Worm (Caenorhabditis elegans): ENCODE results near the gene F55G7.1.
A peak's percentile ranks its signal among the peaks of the same experiment; 100 is the strongest.

Gene F55G7.1

DNA sequence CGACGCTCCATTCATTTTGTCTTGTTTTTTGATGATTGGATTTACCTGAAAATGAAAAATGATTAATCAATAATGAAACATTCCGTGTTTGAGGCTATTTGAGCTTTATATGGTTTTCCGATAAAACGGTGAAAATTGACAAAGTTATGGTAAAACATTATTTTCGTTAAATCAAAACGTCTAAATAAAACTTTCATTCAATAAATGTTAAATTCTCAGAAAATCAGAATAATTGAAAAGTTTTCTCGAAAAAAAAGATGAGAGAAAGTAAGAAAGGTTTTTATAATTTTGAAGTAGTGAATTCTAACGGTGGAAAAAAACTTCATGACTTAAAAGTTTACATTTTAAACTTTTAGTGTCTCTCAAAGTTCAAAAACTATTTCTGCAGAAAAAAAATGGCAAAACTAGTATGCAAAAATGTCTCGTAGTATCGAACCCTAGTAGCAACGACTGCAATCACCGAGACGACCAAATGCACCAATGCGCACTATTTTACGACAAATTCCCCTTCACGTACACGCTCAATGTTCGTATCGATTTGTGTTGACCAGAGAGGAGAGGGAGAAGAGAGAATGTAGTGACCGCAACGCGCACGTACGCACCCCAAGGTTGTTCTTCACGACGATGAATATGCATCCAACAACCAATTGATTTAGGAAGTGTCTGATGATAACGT lies 22.7 kb downstream of the F55G7.1 start, which contains the start of gene nfya-1:
nfya-1 (minus strand) TSS at position 51 of the 676 bp plus-strand sequence.
- TF ChIP-seq unc-55 (GFP tag; optimal IDR thresholded peaks at IDR 0.05), result no peak
- TF ChIP-seq tbx-2 (tag; optimal IDR thresholded peaks at IDR 0.05), result peak; percentile 1
- TF ChIP-seq ceh-31 (tag; optimal IDR thresholded peaks at IDR 0.05), result peak; percentile 37
- TF ChIP-seq madf-2 (tag; optimal IDR thresholded peaks at IDR 0.05), result no peak
- no peak for TF ChIP-seq Y22D7AL.16 (tag; optimal IDR thresholded peaks at IDR 0.05)
- TF ChIP-seq sdc-2 (tag; optimal IDR thresholded peaks at IDR 0.05), result peak; percentile 71
- TF ChIP-seq ref-2 (tag; optimal IDR thresholded peaks at IDR 0.05), result no peak
- TF ChIP-seq hlh-30 (tag; optimal IDR thresholded peaks at IDR 0.05; ENCODE audit: insufficient read depth), result no peak
- TF ChIP-seq pax-1 (tag; optimal IDR thresholded peaks at IDR 0.05), result no peak
- no peak for TF ChIP-seq zip-5 (tag; optimal IDR thresholded peaks at IDR 0.05)
- no peak for TF ChIP-seq ceh-22 (tag; optimal IDR thresholded peaks at IDR 0.05)
- TF ChIP-seq ceh-48 (tag; optimal IDR thresholded peaks at IDR 0.05), result peak; percentile 84
- no peak for TF ChIP-seq ztf-16 (tag; optimal IDR thresholded peaks at IDR 0.05)
- TF ChIP-seq pqm-1 (tag; optimal IDR thresholded peaks at IDR 0.05), result no peak
- TF ChIP-seq fkh-10 (GFP tag; optimal IDR thresholded peaks at IDR 0.05), result no peak
- TF ChIP-seq ama-1 (optimal IDR thresholded peaks at IDR 0.05), result no peak
- TF ChIP-seq ceh-6 (GFP tag; optimal IDR thresholded peaks at IDR 0.05), result no peak
- no peak for TF ChIP-seq C08G9.2 (tag; optimal IDR thresholded peaks at IDR 0.05)
- peak; percentile 3 for TF ChIP-seq unc-42 (tag; optimal IDR thresholded peaks at IDR 0.05)
- TF ChIP-seq dve-1 (tag; optimal IDR thresholded peaks at IDR 0.05), result no peak
- no peak for TF ChIP-seq ceh-30 (tag; optimal IDR thresholded peaks at IDR 0.05)
- no peak for TF ChIP-seq fax-1 (tag; optimal IDR thresholded peaks at IDR 0.05)
- no peak for TF ChIP-seq ttx-3 (tag; optimal IDR thresholded peaks at IDR 0.05)
- no peak for TF ChIP-seq pros-1 (tag; optimal IDR thresholded peaks at IDR 0.05)
- TF ChIP-seq rnt-1 (tag; optimal IDR thresholded peaks at IDR 0.05), result peak; percentile 30

DNA sequence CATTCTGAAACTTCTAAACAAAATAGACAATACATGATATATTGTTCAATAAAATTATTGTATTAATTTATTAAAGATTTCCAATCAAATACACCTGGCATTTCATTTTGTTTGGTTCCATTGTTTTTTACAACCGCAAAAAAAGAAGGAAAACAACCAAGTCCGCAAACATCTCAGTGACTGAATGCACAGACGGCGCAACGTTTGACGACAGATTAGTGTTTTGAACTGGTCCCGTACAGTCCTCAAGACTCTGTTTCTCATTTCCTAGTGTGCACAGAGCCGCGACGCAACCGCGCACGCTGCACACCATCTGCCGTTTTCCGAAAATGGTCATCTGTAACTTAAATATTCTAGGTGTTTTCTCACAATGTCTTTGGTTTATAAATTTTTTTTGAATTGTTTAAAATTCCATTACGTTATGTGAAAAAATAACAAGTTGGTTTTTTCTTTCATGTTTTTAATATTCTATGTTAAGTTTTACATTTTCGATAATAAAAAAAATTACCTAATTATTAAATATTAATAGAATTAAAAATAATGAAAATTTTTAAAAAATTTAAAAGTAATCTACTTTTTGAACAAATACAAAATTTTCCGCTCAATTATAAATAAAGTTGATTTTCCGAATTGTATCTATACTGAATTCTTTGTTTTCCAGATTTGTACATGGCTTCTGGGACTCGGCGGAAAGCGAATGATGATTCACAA lies 24.1 kb downstream of the F55G7.1 start, which contains the start of gene lsd-1:
lsd-1 (plus strand) TSS at position 661 of the 711 bp plus-strand sequence.
- TF ChIP-seq hlh-6 (tag; optimal IDR thresholded peaks at IDR 0.05), result no peak
- TF ChIP-seq ttx-3 (tag; optimal IDR thresholded peaks at IDR 0.05), result no peak
- no peak for TF ChIP-seq sox-2 (GFP tag; IDR thresholded peaks at IDR 0.05)
- TF ChIP-seq ztf-16 (tag; optimal IDR thresholded peaks at IDR 0.05), result no peak
- no peak for TF ChIP-seq unc-55 (GFP tag; optimal IDR thresholded peaks at IDR 0.05)
- no peak for TF ChIP-seq pros-1 (tag; optimal IDR thresholded peaks at IDR 0.05)
- no peak for TF ChIP-seq pha-4 (tag; optimal IDR thresholded peaks at IDR 0.05)
- TF ChIP-seq sdc-2 (tag; optimal IDR thresholded peaks at IDR 0.05), result peak; percentile 24

DNA sequence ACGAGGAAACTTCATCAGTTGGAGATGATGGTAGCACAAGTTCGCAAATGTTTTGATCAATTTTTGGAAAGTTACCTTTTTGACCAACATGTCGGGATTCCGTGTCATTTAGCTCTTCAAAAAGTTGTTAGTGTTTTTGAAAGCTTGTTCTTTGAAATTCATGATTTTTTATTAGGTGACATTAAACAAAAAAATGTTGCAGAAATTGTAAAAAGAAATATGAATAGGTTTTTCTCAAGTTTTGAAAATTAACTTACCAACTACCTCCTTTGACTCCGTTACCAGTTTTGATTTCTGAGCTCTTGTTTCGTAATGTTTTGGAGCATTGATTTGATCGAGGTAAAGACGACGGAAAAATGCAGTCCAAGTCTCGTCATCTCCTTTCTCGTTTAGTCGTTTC lies 27.9 kb downstream of the F55G7.1 start:
- TF ChIP-seq ceh-48 (tag; optimal IDR thresholded peaks at IDR 0.05) (no peak), lin-11 (tag; optimal IDR thresholded peaks at IDR 0.05) (no peak), pag-3 (tag; optimal IDR thresholded peaks at IDR 0.05; ENCODE audit: borderline replicate concordance) (no peak), ceh-24 (tag; optimal IDR thresholded peaks at IDR 0.05) (no peak), syd-9 (tag; optimal IDR thresholded peaks at IDR 0.05) (no peak), ets-4 (tag; optimal IDR thresholded peaks at IDR 0.05) (no peak), T23F11.4 (GFP tag; optimal IDR thresholded peaks at IDR 0.05) (no peak), elt-2 (tag; optimal IDR thresholded peaks at IDR 0.05) (no peak), nhr-232 (tag; optimal IDR thresholded peaks at IDR 0.05) (no peak), ceh-6 (GFP tag; optimal IDR thresholded peaks at IDR 0.05) (no peak), zip-5 (tag; optimal IDR thresholded peaks at IDR 0.05) (no peak), hlh-30 (tag; optimal IDR thresholded peaks at IDR 0.05; ENCODE audit: insufficient read depth) (no peak), ztf-16 (tag; optimal IDR thresholded peaks at IDR 0.05) (no peak)
